Worm (Caenorhabditis elegans): ENCODE measurements around the gene F25E5.16.

- TF ChIP-seq blmp-1 (tag; optimal IDR thresholded peaks at IDR 0.05) (no peak), nhr-12 (tag; optimal IDR thresholded peaks at IDR 0.05) (no peak), lsy-2 (tag; optimal IDR thresholded peaks at IDR 0.05) (no peak), elt-3 (tag; optimal IDR thresholded peaks at IDR 0.05) (no peak), nhr-76 (tag; optimal IDR thresholded peaks at IDR 0.05) (no peak), pha-4 (tag; optimal IDR thresholded peaks at IDR 0.05) (no peak), unc-39 (tag; optimal IDR thresholded peaks at IDR 0.05) (no peak), nhr-237 (tag; optimal IDR thresholded peaks at IDR 0.05) (no peak), tbx-8 (GFP tag; optimal IDR thresholded peaks at IDR 0.05) (no peak), lin-13 (tag; optimal IDR thresholded peaks at IDR 0.05) (no peak), sptf-1 (tag; optimal IDR thresholded peaks at IDR 0.05) (no peak), ztf-11 (tag; optimal IDR thresholded peaks at IDR 0.05) (no peak), mep-1 (tag; optimal IDR thresholded peaks at IDR 0.05) (no peak)
Observed at ce11 chrV:7420162-7420561, 17.9 kb upstream of the F25E5.16 start, which contains the start of gene srxa-4.
